Fruit fly (Drosophila melanogaster): ENCODE results near the gene CG5001.
A peak's percentile ranks its signal among the peaks of the same experiment; 100 is the strongest.

CG5001 gene

DNA sequence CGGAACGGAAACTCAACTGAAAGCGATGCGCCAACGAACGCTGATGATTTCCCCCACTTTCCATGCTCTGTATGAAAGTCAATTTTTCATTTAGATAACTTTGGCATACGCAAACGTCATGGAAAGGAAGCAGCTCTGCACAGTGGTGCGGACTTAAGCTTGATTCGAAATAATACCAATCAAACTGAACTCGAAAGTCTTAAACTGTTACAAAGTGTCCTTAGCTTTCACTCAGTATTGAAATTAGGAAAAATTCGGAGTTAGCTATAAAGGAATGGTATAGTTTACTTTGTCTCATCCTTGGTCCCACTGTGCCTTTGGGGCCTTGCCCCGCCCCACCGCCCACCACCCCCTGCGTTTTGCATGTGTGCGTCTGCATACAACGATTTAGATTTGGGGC is 21.9 kb downstream of the CG5001 start (continued):
- TF ChIP-seq Awh (GFP tag; IDR thresholded peaks at IDR 0.05) (0 out of 2 replicates have a peak, but pooled peaks have one; percentile 56), row (GFP tag; IDR thresholded peaks at IDR 0.05) (peak; percentile 77; the same call in 2 of the 3 replicates), sr (GFP tag; IDR thresholded peaks at IDR 0.05) (no peak), Lpt (GFP tag; optimal IDR thresholded peaks at IDR 0.05) (no peak), CG4854 (GFP tag; optimal IDR thresholded peaks at IDR 0.05) (no peak), corto (GFP tag; optimal IDR thresholded peaks at IDR 0.05) (no peak), CG13424 (tag; optimal IDR thresholded peaks at IDR 0.05) (peak; percentile 42), org-1 (GFP tag; optimal IDR thresholded peaks at IDR 0.05) (peak; percentile 54), lab (GFP tag; optimal IDR thresholded peaks at IDR 0.05) (peak; percentile 79), CG10654 (GFP tag; optimal IDR thresholded peaks at IDR 0.05) (no peak), CG3407 (GFP tag; optimal IDR thresholded peaks at IDR 0.05) (peak; percentile 18), CG10267 (tag; optimal IDR thresholded peaks at IDR 0.05) (no peak), btn (GFP tag; optimal IDR thresholded peaks at IDR 0.05) (no peak), Mes4 (GFP tag; optimal IDR thresholded peaks at IDR 0.05) (no peak), trem (tag; optimal IDR thresholded peaks at IDR 0.05) (no peak), tll (GFP tag; optimal IDR thresholded peaks at IDR 0.05) (no peak), Kr (GFP tag; optimal IDR thresholded peaks at IDR 0.05) (no peak), CG8281 (tag; optimal IDR thresholded peaks at IDR 0.05) (no peak), dm (GFP tag; optimal IDR thresholded peaks at IDR 0.05) (no peak), tio (GFP tag; optimal IDR thresholded peaks at IDR 0.05) (peak; percentile 39), CG7928 (GFP tag; optimal IDR thresholded peaks at IDR 0.05) (no peak), CG11695 (GFP tag; IDR thresholded peaks at IDR 0.05) (peak; percentile 61; the same call in 1 of the 3 replicates), CG3065 (GFP tag; optimal IDR thresholded peaks at IDR 0.05) (no peak), caup (GFP tag; optimal IDR thresholded peaks at IDR 0.05; ENCODE audit: severe bottlenecking) (peak; percentile 51), bbx (GFP tag; IDR thresholded peaks at IDR 0.05; ENCODE audit: partially characterized antibody) (no peak), hkb (optimal IDR thresholded peaks at IDR 0.05) (no peak), hkb (GFP tag; IDR thresholded peaks at IDR 0.05) (peak; percentile 75), CG10959 (GFP tag; IDR thresholded peaks at IDR 0.05) (0 out of 2 replicates have a peak, but pooled peaks have one; percentile 36), CG4404 (GFP tag; IDR thresholded peaks at IDR 0.05) (no peak), CG2129 (GFP tag; IDR thresholded peaks at IDR 0.05; ENCODE audit: partially characterized antibody) (no peak), cas (GFP tag; IDR thresholded peaks at IDR 0.05) (no peak), HHEX (GFP tag; optimal IDR thresholded peaks at IDR 0.05) (peak; percentile 45), CG6683 (GFP tag; optimal IDR thresholded peaks at IDR 0.05) (no peak), fd64A (GFP tag; optimal IDR thresholded peaks at IDR 0.05) (no peak), vnd (GFP tag; IDR thresholded peaks at IDR 0.05; ENCODE audit: partially characterized antibody) (no peak), gsb (GFP tag; IDR thresholded peaks at IDR 0.05) (no peak), Hmx (GFP tag; optimal IDR thresholded peaks at IDR 0.05) (no peak), CG14441 (GFP tag; IDR thresholded peaks at IDR 0.05) (peak; percentile 72), CG14667 (GFP tag; IDR thresholded peaks at IDR 0.05) (peak; percentile 28; the same call in 1 of the 2 replicates), dpn (GFP tag; optimal IDR thresholded peaks at IDR 0.05) (peak; percentile 16 to 50), ssp (GFP tag; IDR thresholded peaks at IDR 0.05) (peak; percentile 37; the same call in 1 of the 2 replicates), az2 (GFP tag; optimal IDR thresholded peaks at IDR 0.05) (no peak), CG10321 (GFP tag; IDR thresholded peaks at IDR 0.05) (no peak), usp (GFP tag; optimal IDR thresholded peaks at IDR 0.05) (no peak), Atf6 (GFP tag; IDR thresholded peaks at IDR 0.05) (peak; percentile 77), Camta (GFP tag; optimal IDR thresholded peaks at IDR 0.05) (no peak), sd (tag; optimal IDR thresholded peaks at IDR 0.05) (no peak), esg (GFP tag; conservative IDR thresholded peaks at IDR 0.05) (peak; percentile 73), NC2α (GFP tag; optimal IDR thresholded peaks at IDR 0.05) (no peak), pan (optimal IDR thresholded peaks at IDR 0.05) (no peak), pan (GFP tag; optimal IDR thresholded peaks at IDR 0.05 in 1 of 2, IDR thresholded peaks at IDR 0.05 in 1 of 2) (peak in 1 of 2 experiments; percentile 76), CG5245 (GFP tag; optimal IDR thresholded peaks at IDR 0.05) (no peak)

Measured in whole organism, embryonic.